Worm (Caenorhabditis elegans) whole organism, midembryonic: ENCODE measurements around the gene alg-4.
A peak's percentile ranks its signal among the peaks of the same experiment; 100 is the strongest.

ENCODE experiments used
- T22C8.4 ChIP-seq: fragments of 200-800 bp; sonication (Bioruptor generic); IDR thresholded peaks from 2 replicates; pipeline ENCODE4 v1.3.6; 2022; ENCODE audit warnings: missing genetic modification characterization, missing compliant biosample characterization
- cog-1 ChIP-seq: sonication (generic microtip); optimal IDR thresholded peaks from 2 replicates; lab custom pipeline; 2016; ENCODE audit warnings: missing genetic modification characterization, missing compliant biosample characterization
- flt-1 ChIP-seq: fragments of 200-800 bp; sonication (Bioruptor generic); IDR thresholded peaks from 2 replicates; pipeline ENCODE4 v1.3.6; 2022; ENCODE audit warnings: missing genetic modification characterization, missing compliant biosample characterization
- klf-2 ChIP-seq: fragments of 200-800 bp; sonication (Bioruptor generic); conservative IDR thresholded peaks from 2 replicates; pipeline ENCODE4 v1.3.6; 2022; ENCODE audit warnings: missing genetic modification reagents, missing genetic modification characterization, missing compliant biosample characterization
- med-1 ChIP-seq: sonication (generic microtip); optimal IDR thresholded peaks from 2 replicates; lab custom pipeline; 2017; ENCODE audit warnings: missing genetic modification characterization, mild to moderate bottlenecking, missing compliant biosample characterization, antibody characterized with exemption, missing genetic modification reagents; ENCODE audit not compliant: insufficient read depth
- ref-1 ChIP-seq: fragments of 200-800 bp; sonication (Bioruptor generic); conservative IDR thresholded peaks from 2 replicates; pipeline ENCODE4 v1.3.6; 2022; ENCODE audit warnings: missing genetic modification reagents, missing genetic modification characterization, missing compliant biosample characterization
- tab-1 ChIP-seq: fragments of 200-800 bp; sonication (Bioruptor generic); IDR thresholded peaks from 2 replicates; pipeline ENCODE4 v1.3.6; 2022; ENCODE audit warnings: missing genetic modification characterization, missing compliant biosample characterization
- ztf-23 ChIP-seq: fragments of 200-800 bp; sonication (Bioruptor generic); IDR thresholded peaks from 2 replicates; pipeline ENCODE4 v1.3.6; 2022; ENCODE audit warnings: missing genetic modification reagents, missing genetic modification characterization, missing compliant biosample characterization
- ztf-29 ChIP-seq: fragments of 200-800 bp; sonication (Bioruptor generic); IDR thresholded peaks from 2 replicates; pipeline ENCODE4 v1.3.6; 2022; ENCODE audit warnings: missing genetic modification reagents, missing genetic modification characterization, missing compliant biosample characterization

The alg-4 gene

DNA sequence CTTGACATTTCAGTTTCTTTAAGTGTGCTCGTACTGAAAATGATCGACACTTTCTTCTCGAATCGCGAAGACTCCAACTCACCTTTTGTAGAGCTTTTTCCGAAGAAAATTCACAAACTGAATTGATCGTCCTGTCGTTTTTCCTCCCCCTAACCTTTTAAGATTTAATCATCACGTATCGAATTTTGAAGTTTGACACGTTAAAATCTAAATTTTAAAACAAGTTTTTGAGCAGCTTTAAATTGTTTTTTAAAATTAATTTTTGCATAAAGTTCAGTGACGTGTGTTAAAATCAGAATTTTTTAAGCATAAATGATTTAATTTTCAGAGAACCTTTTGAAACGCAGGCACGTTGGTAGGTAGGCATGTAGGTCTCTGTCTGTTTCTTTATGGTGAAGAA is at the start of gene alg-4:
TSS of gene alg-4 (minus strand) at position 101 of the 400 bp plus-strand sequence.
- no peak for TF ChIP-seq ref-1

DNA sequence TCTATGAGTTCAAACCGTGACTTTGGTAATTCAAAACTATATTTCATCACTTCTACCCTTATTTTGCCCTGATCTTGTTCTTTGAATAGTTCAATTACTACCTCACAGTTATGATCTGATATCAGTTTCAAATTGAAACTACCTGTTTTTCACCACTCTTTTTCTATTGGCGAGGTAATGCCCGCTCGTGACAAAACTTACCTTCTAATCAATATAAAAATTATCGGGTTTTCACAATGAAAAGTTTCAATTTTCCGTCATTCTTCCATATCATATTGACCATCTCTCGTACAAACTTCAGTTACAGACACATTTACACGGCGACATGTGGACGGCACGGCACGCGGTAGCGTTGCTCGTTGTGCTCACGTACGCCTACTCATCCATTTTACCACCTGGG is 40.9 kb upstream of the alg-4 start, which contains the start of gene dec-7:
TSS of gene dec-7 (plus strand) at position 308 of the 400 bp plus-strand sequence.
- no peak for TF ChIP-seq T22C8.4 (GFP tag; lab: Robert Waterston, UW)
- TF ChIP-seq klf-2 (GFP tag; lab: Robert Waterston, UW), result no peak
- TF ChIP-seq ztf-23 (GFP tag; lab: Robert Waterston, UW), result no peak
- no peak for TF ChIP-seq flt-1 (GFP tag; lab: Robert Waterston, UW)
- no peak for TF ChIP-seq ref-1
- no peak for TF ChIP-seq med-1
- no peak for TF ChIP-seq cog-1 (tag; lab: Kevin White, UChicago)
- TF ChIP-seq ztf-29 (GFP tag; lab: Robert Waterston, UW), result no peak
- no peak for TF ChIP-seq tab-1

DNA sequence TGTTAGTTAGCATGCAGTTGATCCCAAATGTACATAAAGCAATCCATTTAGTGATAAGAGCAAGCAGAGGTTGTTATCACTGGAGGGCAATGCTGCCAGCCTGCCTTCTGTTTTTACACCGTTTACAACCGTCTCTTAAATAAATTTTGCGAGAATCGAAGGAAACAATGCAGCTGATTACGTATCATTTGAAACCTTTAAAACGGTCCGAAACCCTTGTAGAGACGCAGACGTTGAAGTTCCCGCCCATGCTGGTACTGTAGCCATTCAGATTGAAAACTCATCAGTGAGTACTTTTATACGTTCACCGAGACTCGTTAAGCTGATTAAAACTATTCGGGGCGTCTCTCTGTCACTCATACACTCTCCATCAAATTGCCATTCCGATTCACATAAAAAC is 39.2 kb upstream of the alg-4 start:
- TF ChIP-seq med-1 (no peak), tab-1 (no peak), ref-1 (no peak)

DNA sequence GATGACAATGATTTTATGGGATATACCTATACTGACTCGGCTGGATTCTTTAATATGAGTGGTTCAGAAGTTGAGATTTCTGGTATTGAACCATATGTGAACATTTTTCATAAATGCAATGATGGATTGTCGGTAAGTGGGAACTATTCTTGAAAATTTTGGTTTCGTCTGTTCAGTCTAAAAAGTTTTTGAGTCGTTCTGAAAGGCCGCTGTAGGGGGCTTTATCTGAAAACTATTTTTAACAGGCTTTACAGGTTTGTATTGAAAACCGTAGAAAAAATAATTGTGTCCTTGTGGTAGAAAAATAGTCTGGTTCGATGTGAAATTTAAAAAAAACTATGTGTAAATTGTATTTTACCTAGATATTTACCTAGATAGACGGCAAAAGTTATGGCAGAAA is 38.3 kb upstream of the alg-4 start:
- no peak for TF ChIP-seq ref-1

DNA sequence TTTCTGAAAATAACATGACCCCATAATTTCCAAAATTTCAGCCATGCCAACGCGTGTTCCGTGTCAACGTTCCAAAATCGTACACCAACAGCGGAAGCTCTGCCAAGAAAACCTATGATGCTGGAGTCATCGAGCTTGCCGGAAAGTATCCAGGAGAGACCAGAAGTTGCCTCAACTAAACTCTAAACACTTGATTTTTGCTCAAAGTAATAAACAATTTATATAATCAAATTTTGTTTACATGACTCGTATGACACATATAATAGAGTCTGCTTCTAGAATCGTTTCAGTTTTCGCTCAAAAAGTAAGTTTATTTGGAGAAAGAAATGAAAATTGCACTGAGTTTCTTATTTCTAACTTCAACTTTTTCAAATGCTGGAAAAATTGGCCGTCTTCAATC is 37.6 kb upstream of the alg-4 start, which contains the start of gene ttr-1:
TSS of gene ttr-1 (plus strand) at position 301 of the 400 bp plus-strand sequence.
- TF ChIP-seq ztf-23 (GFP tag; lab: Robert Waterston, UW) (no peak), ref-1 (no peak)

DNA sequence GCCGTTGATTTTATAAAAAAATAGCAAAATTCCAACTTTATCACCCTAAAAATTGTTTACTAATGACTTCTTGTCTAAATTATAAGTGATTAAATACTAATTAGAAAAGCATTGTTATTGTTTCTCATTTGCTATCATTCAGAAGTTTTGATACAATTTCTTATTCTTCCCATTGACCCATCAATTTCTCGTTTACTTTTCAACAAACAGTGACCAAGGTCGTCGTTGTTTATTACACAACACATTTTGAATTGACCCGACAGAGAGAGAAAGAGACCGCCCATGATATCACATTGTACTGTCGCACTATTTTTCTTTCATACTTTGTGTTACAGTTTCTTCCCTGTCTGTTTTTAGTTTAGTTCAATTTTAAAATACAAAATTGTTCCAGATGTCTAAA is 36.2 kb upstream of the alg-4 start, which contains the start of gene ttr-2:
TSS of gene ttr-2 (plus strand) at position 392 of the 400 bp plus-strand sequence.
- TF ChIP-seq T22C8.4 (GFP tag; lab: Robert Waterston, UW) (no peak), ref-1 (no peak), ztf-23 (GFP tag; lab: Robert Waterston, UW) (no peak), flt-1 (GFP tag; lab: Robert Waterston, UW) (no peak), med-1 (no peak), klf-2 (GFP tag; lab: Robert Waterston, UW) (no peak), ztf-29 (GFP tag; lab: Robert Waterston, UW) (no peak), tab-1 (no peak), cog-1 (tag; lab: Kevin White, UChicago) (no peak)

DNA sequence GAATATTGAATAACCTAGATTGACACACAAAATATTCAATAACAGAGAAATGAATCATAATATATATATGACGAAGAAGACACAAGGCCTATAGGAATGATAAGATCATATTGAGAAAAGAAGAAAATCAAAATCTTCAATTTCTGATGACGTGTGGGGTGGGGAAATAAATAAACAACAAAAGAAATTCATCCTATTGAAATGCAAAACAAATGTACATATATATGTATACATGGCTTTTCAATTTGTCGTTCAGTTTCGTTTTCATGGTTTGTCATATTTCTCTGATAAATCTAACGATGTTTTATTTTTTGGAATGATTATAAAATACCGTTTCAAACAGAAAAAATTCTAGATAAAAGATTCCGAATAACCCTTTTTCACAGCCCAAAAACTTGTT is 35.4 kb upstream of the alg-4 start, which contains the start of gene ttr-3:
TSS of gene ttr-3 (minus strand) at position 101 of the 400 bp plus-strand sequence.
- no peak for TF ChIP-seq med-1
- no peak for TF ChIP-seq tab-1
- no peak for TF ChIP-seq flt-1 (GFP tag; lab: Robert Waterston, UW)
- no peak for TF ChIP-seq ref-1
- TF ChIP-seq cog-1 (tag; lab: Kevin White, UChicago), result no peak
- no peak for TF ChIP-seq T22C8.4 (GFP tag; lab: Robert Waterston, UW)
- no peak for TF ChIP-seq ztf-29 (GFP tag; lab: Robert Waterston, UW)
- no peak for TF ChIP-seq ztf-23 (GFP tag; lab: Robert Waterston, UW)
- TF ChIP-seq klf-2 (GFP tag; lab: Robert Waterston, UW), result no peak

DNA sequence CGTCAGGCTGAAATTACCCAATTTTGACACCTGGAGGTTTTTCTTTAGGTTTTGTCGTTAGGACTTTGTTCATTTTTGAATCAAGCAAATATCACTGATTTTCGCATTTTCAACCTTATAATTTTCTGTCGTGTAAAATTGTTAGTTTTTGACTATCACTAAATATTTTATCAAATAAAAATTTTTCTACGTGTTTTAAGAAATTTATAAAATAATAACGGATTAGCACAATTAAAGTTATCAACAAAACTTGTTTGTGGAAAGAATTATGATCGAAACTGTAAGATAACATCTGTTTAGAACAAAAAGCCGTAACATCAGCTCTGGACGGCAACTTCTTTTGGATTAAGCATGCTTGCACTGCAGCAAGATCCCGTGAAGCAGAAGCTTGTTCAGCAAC is 31.6 kb upstream of the alg-4 start, which contains the start of gene cbp-2:
TSS of gene cbp-2 (plus strand) at position 301 of the 400 bp plus-strand sequence.
- no peak for TF ChIP-seq ref-1
- no peak for TF ChIP-seq ztf-29 (GFP tag; lab: Robert Waterston, UW)
- no peak for TF ChIP-seq T22C8.4 (GFP tag; lab: Robert Waterston, UW)
- no peak for TF ChIP-seq ztf-23 (GFP tag; lab: Robert Waterston, UW)
- no peak for TF ChIP-seq flt-1 (GFP tag; lab: Robert Waterston, UW)
- no peak for TF ChIP-seq tab-1

DNA sequence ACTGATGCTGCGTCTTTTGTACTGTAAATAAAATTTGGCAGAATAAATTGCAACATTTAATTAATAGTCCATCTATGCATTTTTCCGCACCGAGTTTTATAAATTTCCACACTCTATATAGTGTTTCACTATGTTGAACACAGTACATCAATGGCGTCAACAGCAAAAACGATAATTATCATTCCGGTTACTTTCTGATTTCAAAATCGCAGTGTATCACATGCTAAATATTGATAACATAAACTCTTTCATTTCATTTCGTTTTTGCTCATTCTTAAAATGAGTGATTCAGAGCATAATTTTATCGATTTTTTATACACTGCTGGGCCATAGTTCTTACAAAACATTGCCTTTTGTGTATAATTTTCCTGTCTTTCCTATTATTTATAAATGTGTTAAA is 31.1 kb upstream of the alg-4 start:
- TF ChIP-seq T22C8.4 (GFP tag; lab: Robert Waterston, UW), result no peak

DNA sequence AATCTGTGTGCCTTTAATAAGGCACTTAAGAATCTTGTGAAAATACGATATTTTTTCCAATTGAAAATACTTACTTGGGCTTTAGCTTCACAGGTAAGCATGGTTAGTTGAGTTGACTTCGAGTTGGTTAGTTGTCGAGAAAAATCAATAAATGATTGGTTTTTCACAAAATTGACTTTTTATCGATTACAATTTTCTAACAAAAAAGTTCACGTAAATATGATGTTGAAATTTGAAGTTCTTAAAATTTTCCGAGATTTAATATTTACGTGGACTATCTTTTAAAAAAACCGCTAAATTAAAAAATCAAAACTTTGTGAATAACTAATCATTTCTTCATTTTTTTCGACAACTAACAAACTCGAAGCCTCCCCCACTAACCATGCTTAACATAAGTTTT is 29.5 kb upstream of the alg-4 start, which contains the start of gene F40F12.3:
TSS of gene F40F12.3 (minus strand) at position 101 of the 400 bp plus-strand sequence.
- TF ChIP-seq ztf-23 (GFP tag; lab: Robert Waterston, UW) (no peak), T22C8.4 (GFP tag; lab: Robert Waterston, UW) (no peak), flt-1 (GFP tag; lab: Robert Waterston, UW) (no peak), ref-1 (no peak), cog-1 (tag; lab: Kevin White, UChicago) (no peak)

DNA sequence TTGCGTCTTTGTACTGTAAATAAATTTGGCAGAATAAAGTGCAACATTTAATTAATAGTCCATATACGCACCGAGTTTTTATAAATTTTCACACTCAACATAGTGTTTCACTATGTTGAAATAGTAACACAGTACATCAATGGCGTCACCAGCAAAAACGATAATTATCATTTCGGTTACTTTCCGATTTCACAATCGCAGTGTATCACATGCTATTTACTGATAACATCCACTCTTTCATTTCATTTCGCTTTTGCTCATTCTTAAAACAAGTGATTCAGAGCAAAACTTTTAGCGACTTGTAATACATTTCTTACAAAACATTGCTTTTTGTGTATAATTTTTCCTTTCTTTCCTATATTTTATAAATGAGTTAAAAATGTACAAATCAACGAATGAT is 22.5 kb upstream of the alg-4 start, which contains the start of gene cbp-3:
TSS of gene cbp-3 (plus strand) at position 272 of the 400 bp plus-strand sequence.
- no peak for TF ChIP-seq T22C8.4 (GFP tag; lab: Robert Waterston, UW)
- TF ChIP-seq ref-1, result no peak
- no peak for TF ChIP-seq flt-1 (GFP tag; lab: Robert Waterston, UW)
- no peak for TF ChIP-seq cog-1 (tag; lab: Kevin White, UChicago)

DNA sequence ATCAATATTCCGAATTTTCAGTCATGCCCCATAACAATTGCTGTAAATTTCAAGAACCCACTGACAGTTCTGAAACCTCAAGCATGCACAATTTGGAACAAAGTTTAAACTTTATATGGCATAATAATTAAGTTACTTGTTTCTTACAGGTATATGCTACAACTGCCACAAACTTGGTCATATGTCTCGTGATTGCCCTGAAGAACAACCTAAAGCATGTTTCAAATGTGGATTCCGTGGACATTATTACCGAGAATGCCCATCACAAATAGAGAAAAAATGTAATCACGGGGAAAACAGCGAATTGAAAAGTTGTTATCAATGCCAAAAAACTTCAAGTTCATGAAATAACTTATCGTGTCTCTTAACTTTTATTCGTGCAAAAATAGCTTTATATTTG is 21.8 kb upstream of the alg-4 start:
- no peak for TF ChIP-seq flt-1 (GFP tag; lab: Robert Waterston, UW)
- 0 out of 2 replicates have a peak, but pooled peaks have one; percentile 9 for TF ChIP-seq ztf-23 (GFP tag; lab: Robert Waterston, UW)
